Fruit fly (Drosophila melanogaster) whole organism, wandering third instar larva: ENCODE results near the gene GV1.

Source experiments
- Abd-B ChIP-seq: fragments of >200 bp; optimal IDR thresholded peaks from 2 replicates; lab custom pipeline; 2017; ENCODE audit warnings: missing biosample characterization, missing genetic modification characterization
- pan ChIP-seq: fragments of >200 bp; optimal IDR thresholded peaks from 2 replicates; lab custom pipeline; 2017

DNA sequence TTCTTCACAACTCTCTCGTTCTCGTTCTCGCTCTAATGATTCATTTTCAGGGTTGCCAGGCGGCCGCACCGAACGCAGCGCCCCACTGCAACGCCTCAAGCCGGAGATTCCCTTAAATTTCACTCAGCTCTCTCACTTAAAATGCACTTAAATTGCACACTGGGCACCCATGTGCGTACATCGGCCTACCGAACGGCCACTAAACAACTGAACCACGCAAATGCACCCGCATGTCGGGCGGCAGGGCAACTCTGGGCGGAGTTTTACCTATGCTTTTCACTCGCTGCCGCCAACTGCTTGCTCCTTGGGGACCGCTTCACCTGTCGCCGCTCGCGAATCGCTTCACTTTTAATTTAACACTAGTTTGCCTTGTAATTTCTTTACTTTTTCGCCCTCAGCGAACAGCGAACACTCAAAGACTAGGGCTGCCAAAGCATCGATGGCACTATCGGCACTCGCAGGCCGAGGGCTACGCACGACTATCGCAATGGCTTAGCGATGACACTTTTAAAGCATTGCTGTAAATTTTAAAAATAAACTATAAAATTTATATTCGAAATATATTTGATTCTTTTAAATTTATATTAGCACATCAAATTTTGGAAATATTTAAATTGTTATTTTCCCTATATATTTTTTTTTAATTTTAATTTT lies 51.5 kb downstream of the GV1 start, which contains the start of gene Rap1:
- TF ChIP-seq Abd-B (GFP tag; lab: Kevin White, UChicago) (no peak), pan (lab: Kevin White, UChicago) (no peak)
